Worm (Caenorhabditis elegans) whole organism, L2 larva: ENCODE measurements around the gene F26A1.8.

Source experiments
- C34F6.9 ChIP-seq: fragments of 150-350 bp; optimal IDR thresholded peaks from 2 replicates; lab custom pipeline; 2014; ENCODE audit warnings: missing biosample characterization, missing genetic modification characterization
- Y55F3AM.14 ChIP-seq: fragments of 200-800 bp; sonication (Bioruptor generic); optimal IDR thresholded peaks from 2 replicates; lab custom pipeline; 2018; ENCODE audit warnings: mild to moderate bottlenecking, missing genetic modification characterization, missing compliant biosample characterization
- ZK546.5 ChIP-seq: sonication (generic microtip); optimal IDR thresholded peaks from 2 replicates; lab custom pipeline; 2017; ENCODE audit warnings: missing biosample characterization, missing genetic modification characterization
- alr-1 ChIP-seq: fragments of 150-350 bp; optimal IDR thresholded peaks from 2 replicates; lab custom pipeline; 2014; ENCODE audit warnings: missing biosample characterization, missing genetic modification characterization
- ama-1 ChIP-seq: fragments of 150-350 bp; optimal IDR thresholded peaks from 2 replicates; lab custom pipeline; 2018; ENCODE audit warnings: inconsistent platforms
- blmp-1 ChIP-seq: sonication (generic microtip); optimal IDR thresholded peaks from 2 replicates; lab custom pipeline; 2017; ENCODE audit warnings: missing genetic modification characterization, mild to moderate bottlenecking, missing compliant biosample characterization, antibody characterized with exemption, moderate library complexity; ENCODE audit not compliant: insufficient read depth
- ceh-82 ChIP-seq: fragments of 150-350 bp; optimal IDR thresholded peaks from 2 replicates; lab custom pipeline; 2014; ENCODE audit warnings: missing biosample characterization, missing genetic modification characterization
- crh-2 ChIP-seq: sonication (generic microtip); optimal IDR thresholded peaks from 2 replicates; lab custom pipeline; 2017; ENCODE audit warnings: missing biosample characterization, missing genetic modification characterization
- dmd-4 ChIP-seq: sonication (generic microtip); optimal IDR thresholded peaks from 2 replicates; lab custom pipeline; 2017; ENCODE audit warnings: missing biosample characterization, missing genetic modification characterization
- egl-27 ChIP-seq: sonication (generic microtip); optimal IDR thresholded peaks from 3 replicates; lab custom pipeline; 2017; ENCODE audit warnings: missing biosample characterization, missing genetic modification reagents, missing genetic modification characterization
- elt-1 ChIP-seq: fragments of 150-350 bp; optimal IDR thresholded peaks from 2 replicates; lab custom pipeline; 2014; ENCODE audit warnings: missing biosample characterization, missing genetic modification characterization
- elt-3 ChIP-seq: sonication (generic microtip); optimal IDR thresholded peaks from 2 replicates; lab custom pipeline; 2017; ENCODE audit warnings: missing biosample characterization, missing genetic modification characterization
- fos-1 ChIP-seq: fragments of 150-350 bp; optimal IDR thresholded peaks from 2 replicates; lab custom pipeline; 2014; ENCODE audit warnings: missing biosample characterization, missing genetic modification characterization
- gmeb-1 ChIP-seq: fragments of 150-350 bp; optimal IDR thresholded peaks from 2 replicates; lab custom pipeline; 2014; ENCODE audit warnings: missing biosample characterization, missing genetic modification characterization
- lin-11 ChIP-seq: fragments of 150-350 bp; sonication (generic microtip); optimal IDR thresholded peaks from 2 replicates; lab custom pipeline; 2014; ENCODE audit warnings: missing biosample characterization, missing genetic modification characterization, inconsistent platforms, mixed read lengths
- lin-13 ChIP-seq: fragments of 150-350 bp; optimal IDR thresholded peaks from 2 replicates; lab custom pipeline; 2014; ENCODE audit warnings: missing biosample characterization, missing genetic modification reagents, missing genetic modification characterization
- lin-39 ChIP-seq: fragments of 150-350 bp; optimal IDR thresholded peaks from 2 replicates; lab custom pipeline; 2014; ENCODE audit warnings: missing biosample characterization, missing genetic modification reagents, missing genetic modification characterization
- mab-5 ChIP-seq: fragments of 150-350 bp; optimal IDR thresholded peaks from 2 replicates; lab custom pipeline; 2014; ENCODE audit warnings: missing biosample characterization, missing genetic modification characterization
- mbf-1 ChIP-seq: sonication (generic microtip); optimal IDR thresholded peaks from 2 replicates; lab custom pipeline; 2017; ENCODE audit warnings: missing biosample characterization, missing genetic modification characterization
- mdl-1 ChIP-seq, 2 experiments: fragments of 150-350 bp in 1 of 2; sonication (generic microtip) in 1 of 2; optimal IDR thresholded peaks; 2 replicates each; lab custom pipeline; 2017; ENCODE audit warnings: missing biosample characterization in 2 of 2, missing genetic modification characterization in 2 of 2
- nhr-10 ChIP-seq: sonication (generic microtip); optimal IDR thresholded peaks from 2 replicates; lab custom pipeline; 2017; ENCODE audit warnings: missing biosample characterization, missing genetic modification characterization
- nhr-129 ChIP-seq: fragments of 150-350 bp; optimal IDR thresholded peaks from 2 replicates; lab custom pipeline; 2014; ENCODE audit warnings: missing biosample characterization, missing genetic modification characterization
- nhr-21 ChIP-seq: fragments of 150-350 bp; optimal IDR thresholded peaks from 2 replicates; lab custom pipeline; 2014; ENCODE audit warnings: missing biosample characterization, missing genetic modification characterization
- nhr-23 ChIP-seq: fragments of 150-350 bp; optimal IDR thresholded peaks from 2 replicates; lab custom pipeline; 2014; ENCODE audit warnings: missing biosample characterization, missing genetic modification reagents, missing genetic modification characterization
- nhr-237 ChIP-seq: fragments of 150-350 bp; optimal IDR thresholded peaks from 2 replicates; lab custom pipeline; 2014; ENCODE audit warnings: missing biosample characterization, missing genetic modification characterization
- nhr-77 ChIP-seq: fragments of 150-350 bp; optimal IDR thresholded peaks from 2 replicates; lab custom pipeline; 2014; ENCODE audit warnings: missing biosample characterization, missing genetic modification characterization
- peb-1 ChIP-seq: fragments of 150-350 bp; optimal IDR thresholded peaks from 2 replicates; lab custom pipeline; 2014; ENCODE audit warnings: missing biosample characterization, missing genetic modification characterization
- sem-4 ChIP-seq: fragments of 150-350 bp; optimal IDR thresholded peaks from 2 replicates; lab custom pipeline; 2014; ENCODE audit warnings: missing biosample characterization, missing genetic modification reagents, missing genetic modification characterization
- skn-1 ChIP-seq: sonication (generic microtip); optimal IDR thresholded peaks from 2 replicates; lab custom pipeline; 2017; ENCODE audit warnings: missing biosample characterization, missing genetic modification characterization
- sma-3 ChIP-seq: sonication (generic microtip); optimal IDR thresholded peaks from 2 replicates; lab custom pipeline; 2016; ENCODE audit warnings: missing genetic modification reagents, missing genetic modification characterization, missing compliant biosample characterization
- sma-9 ChIP-seq, 2 experiments: fragments of 150-350 bp in 1 of 2; sonication (generic microtip) in 1 of 2; optimal IDR thresholded peaks; 2 replicates each; lab custom pipeline; 2014 to 2016; ENCODE audit warnings: missing genetic modification characterization in 2 of 2, mild to moderate bottlenecking in 1 of 2, missing biosample characterization in 1 of 2, missing compliant biosample characterization in 1 of 2, missing genetic modification reagents in 1 of 2, moderate library complexity in 1 of 2
- snpc-4 ChIP-seq: fragments of 150-350 bp; optimal IDR thresholded peaks from 2 replicates; lab custom pipeline; 2014; ENCODE audit warnings: missing biosample characterization, missing genetic modification characterization
- unc-39 ChIP-seq: fragments of 150-350 bp; optimal IDR thresholded peaks from 2 replicates; lab custom pipeline; 2014; ENCODE audit warnings: missing biosample characterization, missing genetic modification characterization
- unc-55 ChIP-seq: fragments of 150-350 bp; sonication (generic microtip); optimal IDR thresholded peaks from 3 replicates; lab custom pipeline; 2014; ENCODE audit warnings: missing biosample characterization, missing genetic modification reagents, missing genetic modification characterization
- zag-1 ChIP-seq: fragments of 150-350 bp; optimal IDR thresholded peaks from 2 replicates; lab custom pipeline; 2014; ENCODE audit warnings: missing biosample characterization, missing genetic modification characterization
- ztf-11 ChIP-seq: sonication (generic microtip); optimal IDR thresholded peaks from 2 replicates; lab custom pipeline; 2017; ENCODE audit warnings: missing biosample characterization, missing genetic modification characterization

F26A1.8 gene

DNA sequence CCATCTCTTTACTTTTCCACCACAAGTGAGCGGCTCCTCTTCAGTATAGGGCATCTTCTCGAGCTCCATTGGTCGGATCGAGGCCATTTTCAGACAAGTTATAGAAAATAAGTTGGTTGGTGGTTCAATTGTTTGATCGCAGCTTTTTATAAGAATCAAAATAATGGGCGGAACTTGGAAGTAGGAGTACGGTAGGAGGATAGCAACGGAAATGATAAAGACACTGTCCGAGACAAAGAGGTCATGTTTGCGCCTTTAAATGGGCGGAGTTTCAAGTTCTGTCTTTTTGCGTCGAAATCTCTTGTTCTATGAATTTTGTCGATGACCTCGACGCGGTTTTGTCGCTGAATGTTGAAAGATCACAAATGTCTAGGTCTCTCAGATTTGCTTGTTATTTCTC is at the start of gene F26A1.8:
TSS of gene F26A1.8 (minus strand) at position 101 of the 400 bp plus-strand sequence.
- no peak for TF ChIP-seq nhr-23 (tag; lab: Kevin White, UChicago)
- TF ChIP-seq elt-3 (tag; lab: Kevin White, UChicago): no peak
- TF ChIP-seq ZK546.5: no peak
- TF ChIP-seq skn-1: no peak
- no peak for TF ChIP-seq unc-55 (GFP tag; lab: Kevin White, UChicago)
- no peak for TF ChIP-seq dmd-4 (tag; lab: Kevin White, UChicago)
- TF ChIP-seq alr-1 (tag; lab: Kevin White, UChicago): no peak
- no peak for TF ChIP-seq nhr-10 (tag; lab: Kevin White, UChicago)
- TF ChIP-seq sem-4 (tag; lab: Kevin White, UChicago): no peak
- no peak for TF ChIP-seq nhr-129 (tag; lab: Kevin White, UChicago)
- TF ChIP-seq sma-9 (GFP tag; optimal IDR thresholded peaks at IDR 0.05; lab: Kevin White, UChicago): no peak
- no peak for TF ChIP-seq sma-9 (tag; optimal IDR thresholded peaks at IDR 0.05; lab: Kevin White, UChicago)
- no peak for TF ChIP-seq unc-39 (tag; lab: Kevin White, UChicago)
- TF ChIP-seq ama-1 (lab: Kevin White, UChicago): no peak

DNA sequence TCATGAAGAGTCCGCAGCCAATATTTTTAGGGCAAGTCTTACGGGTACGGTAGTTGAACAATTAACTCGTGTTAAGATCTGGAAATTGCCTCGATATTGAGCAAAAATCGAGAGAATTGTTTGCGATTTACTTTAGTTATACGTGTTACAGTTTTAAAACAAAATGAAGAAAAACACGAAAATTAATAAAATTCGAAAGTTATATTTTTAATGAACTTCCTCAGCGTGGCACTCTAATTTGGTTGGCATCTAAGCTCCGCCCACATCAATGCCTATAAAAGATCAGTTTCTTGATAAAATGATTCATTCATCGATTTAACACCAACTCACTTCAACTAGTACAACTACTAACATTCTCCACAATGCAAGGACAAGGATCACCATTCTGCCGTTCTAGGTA is 48.4 kb upstream of the F26A1.8 start, which contains the start of gene gipc-1:
TSS of gene gipc-1 (plus strand) at position 301 of the 400 bp plus-strand sequence.
- no peak for TF ChIP-seq mdl-1 (tag; optimal IDR thresholded peaks at IDR 0.05; lab: Kevin White, UChicago)
- TF ChIP-seq mbf-1: no peak
- TF ChIP-seq mab-5 (tag; lab: Kevin White, UChicago): no peak
- TF ChIP-seq lin-11 (tag; lab: Kevin White, UChicago): no peak
- TF ChIP-seq egl-27 (tag; lab: Kevin White, UChicago): no peak
- TF ChIP-seq nhr-21 (tag; lab: Kevin White, UChicago): no peak
- TF ChIP-seq gmeb-1 (tag; lab: Kevin White, UChicago): no peak

DNA sequence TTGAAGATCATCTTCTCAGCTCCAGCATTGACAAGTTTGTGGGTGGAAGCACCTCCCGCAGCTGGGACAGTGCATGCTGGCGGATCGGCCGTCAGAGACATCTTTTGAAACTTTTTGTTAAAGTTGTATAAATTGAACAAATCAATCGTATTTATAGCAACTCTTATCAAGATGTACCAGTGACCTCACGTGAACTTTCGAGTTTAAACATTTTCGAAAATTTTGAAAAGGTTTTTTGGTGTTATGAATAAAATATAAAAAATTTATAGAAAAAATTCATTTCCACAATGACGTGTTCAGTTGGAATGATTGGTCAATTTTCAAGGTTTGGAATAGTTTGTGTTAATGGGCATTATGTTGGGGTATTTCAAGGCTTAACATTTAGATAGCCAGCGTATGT is 46.6 kb upstream of the F26A1.8 start, which contains the start of the genes msd-4 and C35D10.3:
TSS of gene msd-4 (minus strand) at position 101 of the 400 bp plus-strand sequence.
TSS of gene C35D10.3 (plus strand) at position 279 of the 400 bp plus-strand sequence.
- TF ChIP-seq zag-1 (tag; lab: Kevin White, UChicago) (no peak), nhr-129 (tag; lab: Kevin White, UChicago) (no peak), ama-1 (lab: Kevin White, UChicago) (no peak), C34F6.9 (no peak), nhr-237 (tag; lab: Kevin White, UChicago) (no peak), Y55F3AM.14 (GFP tag; lab: Kevin White, UChicago) (no peak), ztf-11 (no peak), nhr-77 (no peak), mdl-1 (tag; optimal IDR thresholded peaks at IDR 0.05; lab: Kevin White, UChicago) (no peak), fos-1 (no peak), crh-2 (no peak), peb-1 (tag; lab: Kevin White, UChicago) (no peak), ceh-82 (tag; lab: Kevin White, UChicago) (no peak)

DNA sequence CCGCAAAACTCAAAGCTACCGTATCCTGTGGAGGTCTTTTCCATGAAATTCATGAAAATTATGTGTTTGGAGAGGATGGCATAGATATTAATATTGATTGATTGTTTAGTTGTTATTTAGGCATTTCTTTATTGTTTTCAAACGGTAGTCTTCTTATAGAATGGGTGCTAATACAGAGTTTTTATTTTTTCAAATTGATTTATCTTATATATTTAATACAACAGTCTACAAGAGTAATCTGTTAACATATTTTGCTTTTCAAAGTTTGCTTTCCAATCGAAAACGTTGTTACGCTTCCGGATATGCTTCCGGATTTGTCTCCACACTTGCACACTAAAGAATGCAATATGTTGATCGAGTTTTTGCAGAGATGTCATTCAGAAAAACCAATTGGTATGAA is 44.7 kb upstream of the F26A1.8 start, which contains the start of gene C35D10.17:
TSS of gene C35D10.17 (plus strand) at position 301 of the 400 bp plus-strand sequence.
- TF ChIP-seq dmd-4 (tag; lab: Kevin White, UChicago) (no peak), nhr-129 (tag; lab: Kevin White, UChicago) (no peak), sma-3 (GFP tag; lab: Kevin White, UChicago) (no peak)

DNA sequence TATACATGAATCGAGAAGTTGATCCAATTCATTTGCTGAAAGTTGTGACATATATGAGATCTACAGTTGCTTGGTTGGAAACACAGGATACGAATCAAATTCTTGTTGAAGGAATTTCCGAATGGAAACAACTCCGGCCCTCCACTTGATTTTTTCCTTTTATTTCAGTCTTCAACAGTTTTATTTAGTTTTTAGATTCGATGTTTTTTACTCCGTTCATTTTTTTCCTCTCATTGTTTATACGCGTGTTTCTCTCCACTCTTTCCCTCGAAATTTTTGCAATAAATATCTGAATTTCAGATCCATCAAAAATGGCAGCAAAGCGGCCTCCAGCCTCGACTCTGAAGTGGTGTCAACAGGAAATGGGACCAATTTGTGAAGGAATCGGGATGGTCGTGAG is 41.1 kb upstream of the F26A1.8 start, which contains the start of gene coq-8:
TSS of gene coq-8 (plus strand) at position 301 of the 400 bp plus-strand sequence.
- TF ChIP-seq ztf-11 (no peak), nhr-237 (tag; lab: Kevin White, UChicago) (no peak), elt-1 (tag; lab: Kevin White, UChicago) (no peak), fos-1 (no peak), Y55F3AM.14 (GFP tag; lab: Kevin White, UChicago) (no peak), nhr-21 (tag; lab: Kevin White, UChicago) (no peak), lin-13 (no peak), mbf-1 (no peak), lin-39 (tag; lab: Kevin White, UChicago) (no peak), blmp-1 (tag; lab: Kevin White, UChicago) (no peak), snpc-4 (tag; lab: Kevin White, UChicago) (no peak), ama-1 (lab: Kevin White, UChicago) (no peak), egl-27 (tag; lab: Kevin White, UChicago) (no peak), peb-1 (tag; lab: Kevin White, UChicago) (no peak)
